Worm (Caenorhabditis elegans): ENCODE measurements around the gene rpn-2.

Gene rpn-2

DNA sequence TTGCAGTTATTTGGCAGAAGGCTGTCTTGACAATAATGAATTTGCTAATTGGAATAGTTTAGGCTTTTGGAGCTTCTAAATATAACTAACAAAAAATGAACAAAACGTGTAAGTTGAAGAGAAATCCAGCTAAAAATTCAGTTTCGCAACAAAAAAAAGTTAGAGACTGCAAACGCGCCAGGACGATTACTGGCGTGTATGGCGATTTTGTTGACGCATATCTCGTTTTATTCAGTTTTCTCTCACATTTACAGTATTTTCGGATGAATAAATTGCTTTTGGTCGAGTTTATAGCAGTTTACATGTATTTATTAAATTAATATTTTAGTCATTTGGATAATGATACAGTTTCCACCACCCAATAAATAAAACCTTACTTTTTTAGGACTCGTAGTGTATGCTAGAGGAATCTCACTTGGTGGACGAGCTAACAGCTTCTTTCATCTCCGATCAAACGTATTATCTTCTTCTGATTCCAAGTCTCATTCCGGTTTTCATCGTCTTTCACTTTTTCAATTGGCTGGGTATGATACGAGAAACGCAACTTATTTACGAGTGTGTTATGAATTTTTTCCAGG is 25.9 kb upstream of the rpn-2 start, which contains the start of the genes abcf-3 and F42A10.5 (continued):
- TF ChIP-seq dve-1 (tag; optimal IDR thresholded peaks at IDR 0.05; ENCODE audit: insufficient read depth) = peak; percentile 72
- TF ChIP-seq ceh-44 (GFP tag; IDR thresholded peaks at IDR 0.05) = no peak
- TF ChIP-seq nhr-111 (GFP tag; optimal IDR thresholded peaks at IDR 0.05) = no peak
- no peak for TF ChIP-seq F26F4.8 (GFP tag; conservative IDR thresholded peaks at IDR 0.05)
- TF ChIP-seq unc-39 (tag; optimal IDR thresholded peaks at IDR 0.05) = no peak
- TF ChIP-seq lin-13 (GFP tag; optimal IDR thresholded peaks at IDR 0.05) = peak; percentile 23
- TF ChIP-seq sdz-12 (GFP tag; optimal IDR thresholded peaks at IDR 0.05) = no peak
- TF ChIP-seq nhr-25 (tag; optimal IDR thresholded peaks at IDR 0.05; ENCODE audit: borderline replicate concordance, insufficient read depth) = no peak
- TF ChIP-seq T20F7.1 (GFP tag; optimal IDR thresholded peaks at IDR 0.05) = peak; percentile 63
- TF ChIP-seq Y105C5A.15 (GFP tag; IDR thresholded peaks at IDR 0.05) = no peak
- no peak for TF ChIP-seq jun-1 (tag; optimal IDR thresholded peaks at IDR 0.05)
- TF ChIP-seq D1046.2 (GFP tag; IDR thresholded peaks at IDR 0.05) = no peak
- no peak for TF ChIP-seq unc-130 (GFP tag; optimal IDR thresholded peaks at IDR 0.05)
- no peak for TF ChIP-seq lin-15B (tag; optimal IDR thresholded peaks at IDR 0.05)
- no peak for TF ChIP-seq ces-1 (GFP tag; optimal IDR thresholded peaks at IDR 0.05)
- no peak for TF ChIP-seq fkh-10 (GFP tag; optimal IDR thresholded peaks at IDR 0.05)
- no peak for TF ChIP-seq Y75B8A.6 (GFP tag; IDR thresholded peaks at IDR 0.05)
- no peak for TF ChIP-seq madf-9 (GFP tag; conservative IDR thresholded peaks at IDR 0.05)
- no peak for TF ChIP-seq mxl-2 (GFP tag; conservative IDR thresholded peaks at IDR 0.05)
- TF ChIP-seq hif-1 (tag; optimal IDR thresholded peaks at IDR 0.05) = peak in 1 of 2 experiments; percentile 65
- no peak for TF ChIP-seq mxl-3 (GFP tag; optimal IDR thresholded peaks at IDR 0.05)
- no peak for TF ChIP-seq nhr-48 (tag; optimal IDR thresholded peaks at IDR 0.05)
- TF ChIP-seq lin-1 (GFP tag; IDR thresholded peaks at IDR 0.05) = no peak
- TF ChIP-seq nhr-6 (tag; optimal IDR thresholded peaks at IDR 0.05) = no peak
- TF ChIP-seq R02D3.7 (tag; optimal IDR thresholded peaks at IDR 0.05) = no peak
- no peak for TF ChIP-seq tra-1 (GFP tag; IDR thresholded peaks at IDR 0.05)
- TF ChIP-seq pqm-1 (tag; optimal IDR thresholded peaks at IDR 0.05) = no peak
- peak; percentile 4 for TF ChIP-seq ztf-7 (tag; optimal IDR thresholded peaks at IDR 0.05)
- no peak for TF ChIP-seq snpc-4 (tag; optimal IDR thresholded peaks at IDR 0.05)

DNA sequence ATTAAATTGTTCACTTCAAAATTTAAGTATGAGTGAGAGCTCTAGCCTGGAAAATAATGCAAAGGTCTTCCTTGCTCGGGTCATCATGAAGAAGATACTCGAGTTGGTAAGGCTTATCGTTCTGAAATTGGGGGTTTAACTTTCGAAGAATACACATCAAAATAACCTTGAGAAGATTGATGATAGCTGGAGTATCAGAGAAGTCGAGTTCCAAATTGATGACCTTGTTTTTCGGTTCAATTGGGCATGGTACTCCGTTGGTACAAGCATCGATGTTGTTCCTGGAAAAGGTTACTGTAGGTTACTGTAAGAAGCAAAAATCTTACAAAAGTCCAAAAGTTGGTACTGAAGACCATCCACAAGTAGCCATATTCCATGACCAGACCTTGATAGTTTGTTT is 22.8 kb upstream of the rpn-2 start:
- TF ChIP-seq Y75B8A.6 (GFP tag; IDR thresholded peaks at IDR 0.05) = no peak
- TF ChIP-seq dmd-8 (GFP tag; IDR thresholded peaks at IDR 0.05) = no peak
- TF ChIP-seq jun-1 (tag; optimal IDR thresholded peaks at IDR 0.05) = no peak
- no peak for TF ChIP-seq F26F4.8 (GFP tag; conservative IDR thresholded peaks at IDR 0.05)
- no peak for TF ChIP-seq ceh-44 (GFP tag; IDR thresholded peaks at IDR 0.05)
- TF ChIP-seq lin-29 (GFP tag; IDR thresholded peaks at IDR 0.05) = no peak
- TF ChIP-seq rbr-2 (tag; optimal IDR thresholded peaks at IDR 0.05) = no peak
- TF ChIP-seq fkh-10 (GFP tag; optimal IDR thresholded peaks at IDR 0.05) = no peak
- TF ChIP-seq mep-1 (tag; optimal IDR thresholded peaks at IDR 0.05) = no peak
- TF ChIP-seq nhr-111 (GFP tag; optimal IDR thresholded peaks at IDR 0.05) = no peak
- no peak for TF ChIP-seq dpl-1 (GFP tag; optimal IDR thresholded peaks at IDR 0.05)
- TF ChIP-seq zag-1 (tag; optimal IDR thresholded peaks at IDR 0.05) = no peak
- TF ChIP-seq nhr-77 (tag; optimal IDR thresholded peaks at IDR 0.05) = no peak
- no peak for TF ChIP-seq unc-39 (tag; optimal IDR thresholded peaks at IDR 0.05)
- TF ChIP-seq nhr-6 (tag; optimal IDR thresholded peaks at IDR 0.05) = no peak
- no peak for TF ChIP-seq vab-7 (GFP tag; IDR thresholded peaks at IDR 0.05)

DNA sequence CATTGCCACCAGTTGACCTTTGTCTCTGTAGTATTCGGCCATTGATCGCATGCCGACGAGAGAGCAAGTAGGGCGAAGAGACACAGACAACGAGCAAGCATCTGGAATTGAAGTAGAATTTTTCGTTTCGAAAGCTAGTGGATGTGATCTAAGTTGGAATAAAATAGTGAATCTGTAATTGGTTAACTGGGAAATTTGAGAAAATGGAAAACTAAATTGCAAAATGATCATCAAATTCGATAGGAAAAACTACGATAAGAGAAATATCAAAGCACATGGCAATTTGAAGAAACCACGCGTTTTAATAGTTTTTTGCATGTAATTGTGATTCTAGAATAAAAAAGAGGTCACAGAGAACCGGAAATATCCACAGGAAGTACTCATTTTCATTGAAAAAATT is 22.2 kb upstream of the rpn-2 start, which contains the start of gene F42A10.6:
Gene F42A10.6, minus strand, starts transcription at position 101 of the 400 bp plus-strand sequence.
- TF ChIP-seq nhr-237 (tag; optimal IDR thresholded peaks at IDR 0.05) (no peak), nhr-28 (tag; optimal IDR thresholded peaks at IDR 0.05) (peak; percentile 8), pqm-1 (tag; optimal IDR thresholded peaks at IDR 0.05) (peak; percentile 48), vab-7 (GFP tag; IDR thresholded peaks at IDR 0.05) (no peak), dmd-6 (GFP tag; IDR thresholded peaks at IDR 0.05) (peak; percentile 43), lin-39 (tag; optimal IDR thresholded peaks at IDR 0.05) (no peak), unc-62 (GFP tag; optimal IDR thresholded peaks at IDR 0.05 in 1 of 2) (peak in 1 of 2 experiments; percentile 57), unc-62 (tag; optimal IDR thresholded peaks at IDR 0.05) (no peak)

Data from whole organism, L4 larva.